Worm (Caenorhabditis elegans) whole organism, young adult: Measurements from ENCODE around the gene moe-3.

Source experiments
- D2030.7 ChIP-seq: fragments of 200-800 bp; sonication (Bioruptor generic); IDR thresholded peaks from 2 replicates; pipeline ENCODE4 v1.3.6; 2022; ENCODE audit warnings: missing genetic modification reagents, missing genetic modification characterization, missing compliant biosample characterization
- F33H1.4 ChIP-seq: fragments of 200-800 bp; sonication (Bioruptor generic); IDR thresholded peaks from 2 replicates; pipeline ENCODE4 v1.3.6; 2022; ENCODE audit warnings: missing genetic modification reagents, missing genetic modification characterization, missing compliant biosample characterization
- F39B2.1 ChIP-seq: fragments of 200-800 bp; sonication (Bioruptor generic); IDR thresholded peaks from 2 replicates; pipeline ENCODE4 v1.3.6; 2022; ENCODE audit warnings: missing genetic modification reagents, missing genetic modification characterization, missing compliant biosample characterization
- F52B5.7 ChIP-seq: sonication (generic microtip); optimal IDR thresholded peaks from 2 replicates; lab custom pipeline; 2016; ENCODE audit warnings: mild to moderate bottlenecking, missing genetic modification characterization, missing compliant biosample characterization
- F57C9.4 ChIP-seq: sonication (generic microtip); optimal IDR thresholded peaks from 2 replicates; lab custom pipeline; 2017; ENCODE audit warnings: mild to moderate bottlenecking, missing genetic modification characterization, missing compliant biosample characterization
- T26A5.8 ChIP-seq: sonication (generic microtip); optimal IDR thresholded peaks from 2 replicates; lab custom pipeline; 2016; ENCODE audit warnings: missing genetic modification characterization, missing compliant biosample characterization
- Y67H2A.10 ChIP-seq: fragments of 200-800 bp; sonication (Bioruptor generic); conservative IDR thresholded peaks from 2 replicates; pipeline ENCODE4 v1.3.6; 2022; ENCODE audit warnings: missing genetic modification reagents, missing genetic modification characterization, missing compliant biosample characterization
- Y95B8A.8 ChIP-seq: fragments of 200-800 bp; sonication (Bioruptor generic); IDR thresholded peaks from 2 replicates; pipeline ENCODE4 v1.3.6; 2022; ENCODE audit warnings: missing genetic modification reagents, missing genetic modification characterization, missing compliant biosample characterization
- ZK185.1 ChIP-seq: sonication (generic microtip); optimal IDR thresholded peaks from 2 replicates; lab custom pipeline; 2016; ENCODE audit warnings: mild to moderate bottlenecking, missing genetic modification characterization, missing compliant biosample characterization; ENCODE audit not compliant: poor library complexity, severe bottlenecking
- athp-1 ChIP-seq: sonication (generic microtip); optimal IDR thresholded peaks from 2 replicates; lab custom pipeline; 2017; ENCODE audit warnings: mild to moderate bottlenecking, missing genetic modification characterization, missing compliant biosample characterization
- bed-1 ChIP-seq: fragments of 200-800 bp; sonication (Bioruptor generic); IDR thresholded peaks from 2 replicates; pipeline ENCODE4 v1.3.6; 2022; ENCODE audit warnings: missing genetic modification reagents, missing genetic modification characterization, missing compliant biosample characterization
- ccch-3 ChIP-seq: fragments of 200-800 bp; sonication (Bioruptor generic); optimal IDR thresholded peaks from 2 replicates; lab custom pipeline; 2018; ENCODE audit warnings: mild to moderate bottlenecking, missing genetic modification characterization, missing compliant biosample characterization
- ceh-27 ChIP-seq: fragments of 200-800 bp; sonication (Bioruptor generic); optimal IDR thresholded peaks from 2 replicates; lab custom pipeline; 2018; ENCODE audit warnings: mild to moderate bottlenecking, missing genetic modification characterization, moderate library complexity, missing compliant biosample characterization
- ceh-58 ChIP-seq: fragments of 200-800 bp; sonication (Bioruptor generic); IDR thresholded peaks from 2 replicates; pipeline ENCODE4 v1.3.6; 2022; ENCODE audit warnings: missing genetic modification characterization, missing compliant biosample characterization
- dox-1 ChIP-seq: fragments of 200-800 bp; sonication (Bioruptor generic); IDR thresholded peaks from 2 replicates; pipeline ENCODE4 v1.3.6; 2022; ENCODE audit warnings: missing genetic modification reagents, missing genetic modification characterization, missing compliant biosample characterization
- dpl-1 ChIP-seq: fragments of 150-350 bp; optimal IDR thresholded peaks from 2 replicates; lab custom pipeline; 2014; ENCODE audit warnings: missing biosample characterization, missing genetic modification reagents, missing genetic modification characterization
- egl-18 ChIP-seq: fragments of 200-800 bp; sonication (Bioruptor generic); IDR thresholded peaks from 2 replicates; pipeline ENCODE4 v1.3.6; 2022; ENCODE audit warnings: missing genetic modification reagents, missing genetic modification characterization, missing compliant biosample characterization
- egl-44 ChIP-seq: fragments of 200-800 bp; sonication (Bioruptor generic); IDR thresholded peaks from 2 replicates; pipeline ENCODE4 v1.3.6; 2022; ENCODE audit warnings: missing genetic modification reagents, missing genetic modification characterization, missing compliant biosample characterization
- ets-4 ChIP-seq: fragments of 200-800 bp; sonication (Bioruptor generic); optimal IDR thresholded peaks from 2 replicates; lab custom pipeline; 2018; ENCODE audit warnings: mild to moderate bottlenecking, missing genetic modification characterization, missing compliant biosample characterization
- fkh-3 ChIP-seq: sonication (generic microtip); optimal IDR thresholded peaks from 2 replicates; lab custom pipeline; 2016; ENCODE audit warnings: mild to moderate bottlenecking, missing genetic modification characterization, missing compliant biosample characterization
- him-1 ChIP-seq: sonication (generic microtip); optimal IDR thresholded peaks from 2 replicates; lab custom pipeline; 2016; ENCODE audit warnings: missing genotype, missing genetic modification reagents, missing genetic modification characterization, missing compliant biosample characterization
- hlh-12 ChIP-seq: sonication (generic microtip); optimal IDR thresholded peaks from 2 replicates; lab custom pipeline; 2016; ENCODE audit warnings: missing genetic modification characterization, missing compliant biosample characterization
- let-526 ChIP-seq: fragments of 200-800 bp; sonication (Bioruptor generic); IDR thresholded peaks from 2 replicates; pipeline ENCODE4 v1.3.6; 2022; ENCODE audit warnings: missing genetic modification reagents, missing genetic modification characterization, missing compliant biosample characterization
- lin-26 ChIP-seq: fragments of 200-800 bp; sonication (Bioruptor generic); IDR thresholded peaks from 2 replicates; pipeline ENCODE4 v1.3.6; 2022; ENCODE audit warnings: missing genetic modification reagents, missing genetic modification characterization, missing compliant biosample characterization
- lin-40 ChIP-seq: sonication (generic microtip); optimal IDR thresholded peaks from 2 replicates; lab custom pipeline; 2016; ENCODE audit warnings: missing genetic modification characterization, mild to moderate bottlenecking, missing compliant biosample characterization, missing genotype, missing genetic modification reagents
- lir-1 ChIP-seq: fragments of 200-800 bp; sonication (Bioruptor generic); conservative IDR thresholded peaks from 2 replicates; pipeline ENCODE4 v1.3.6; 2022; ENCODE audit warnings: missing genetic modification reagents, missing genetic modification characterization, missing compliant biosample characterization
- madf-10 ChIP-seq: sonication (generic microtip); optimal IDR thresholded peaks from 2 replicates; lab custom pipeline; 2016; ENCODE audit warnings: mild to moderate bottlenecking, missing genetic modification characterization, missing compliant biosample characterization
- madf-3 ChIP-seq: fragments of 200-800 bp; sonication (Bioruptor generic); IDR thresholded peaks from 2 replicates; pipeline ENCODE4 v1.3.6; 2022; ENCODE audit warnings: missing genetic modification reagents, missing genetic modification characterization, missing compliant biosample characterization
- madf-6 ChIP-seq: fragments of 200-800 bp; sonication (Bioruptor generic); IDR thresholded peaks from 2 replicates; pipeline ENCODE4 v1.3.6; 2022; ENCODE audit warnings: missing genetic modification reagents, missing genetic modification characterization, missing compliant biosample characterization
- madf-8 ChIP-seq: fragments of 200-800 bp; sonication (Bioruptor generic); conservative IDR thresholded peaks from 2 replicates; pipeline ENCODE4 v1.3.6; 2022; ENCODE audit warnings: missing genetic modification reagents, missing genetic modification characterization, missing compliant biosample characterization
- mcd-1 ChIP-seq: fragments of 200-800 bp; sonication (Bioruptor generic); IDR thresholded peaks from 2 replicates; pipeline ENCODE4 v1.3.6; 2022; ENCODE audit warnings: missing genetic modification reagents, missing genetic modification characterization, missing compliant biosample characterization
- mel-28 ChIP-seq: sonication (generic microtip); optimal IDR thresholded peaks from 2 replicates; lab custom pipeline; 2016; ENCODE audit warnings: borderline replicate concordance, mild to moderate bottlenecking, missing genetic modification characterization, missing compliant biosample characterization
- mxl-1 ChIP-seq: sonication (generic microtip); optimal IDR thresholded peaks from 2 replicates; lab custom pipeline; 2016; ENCODE audit warnings: missing genetic modification characterization, missing compliant biosample characterization
- nfya-1 ChIP-seq: sonication (generic microtip); optimal IDR thresholded peaks from 2 replicates; lab custom pipeline; 2017; ENCODE audit warnings: antibody characterized with exemption, missing compliant biosample characterization, missing genetic modification characterization, borderline replicate concordance; ENCODE audit not compliant: insufficient read depth
- nfya-2 ChIP-seq: fragments of 200-800 bp; sonication (Bioruptor generic); IDR thresholded peaks from 2 replicates; pipeline ENCODE4 v1.3.6; 2022; ENCODE audit warnings: missing genetic modification reagents, missing genetic modification characterization, missing compliant biosample characterization
- nhr-27 ChIP-seq: fragments of 200-800 bp; sonication (Bioruptor generic); optimal IDR thresholded peaks from 2 replicates; lab custom pipeline; 2018; ENCODE audit warnings: mild to moderate bottlenecking, missing genetic modification characterization, moderate library complexity, missing compliant biosample characterization
- nhr-80 ChIP-seq: sonication (generic microtip); optimal IDR thresholded peaks from 2 replicates; lab custom pipeline; 2016; ENCODE audit warnings: missing genetic modification characterization, missing compliant biosample characterization
- rcor-1 ChIP-seq: fragments of 200-800 bp; sonication (Bioruptor generic); IDR thresholded peaks from 2 replicates; pipeline ENCODE4 v1.3.6; 2022; ENCODE audit warnings: missing genetic modification reagents, missing genetic modification characterization, missing compliant biosample characterization
- rec-8 ChIP-seq, 2 experiments: sonication (generic microtip); optimal IDR thresholded peaks; 2 replicates each; lab custom pipeline; 2016; ENCODE audit warnings: mild to moderate bottlenecking in 2 of 2, missing genetic modification characterization in 2 of 2, missing genetic modification reagents in 2 of 2, missing genotype in 2 of 2, missing biosample characterization in 1 of 2, missing compliant biosample characterization in 1 of 2, moderate library complexity in 1 of 2
- rpc-1 ChIP-seq, 2 experiments: fragments of 150-350 bp in 1 of 2; sonication (generic microtip) in 1 of 2; optimal IDR thresholded peaks; 2 replicates each; lab custom pipeline; 2014 to 2018; ENCODE audit warnings: missing biosample characterization in 1 of 2, missing genetic modification characterization in 1 of 2, missing genetic modification reagents in 1 of 2, missing genotype in 1 of 2
- sdz-38 ChIP-seq: sonication (generic microtip); optimal IDR thresholded peaks from 2 replicates; lab custom pipeline; 2016; ENCODE audit warnings: missing genotype, missing genetic modification characterization, missing compliant biosample characterization
- sea-2 ChIP-seq: fragments of 200-800 bp; sonication (Bioruptor generic); IDR thresholded peaks from 2 replicates; pipeline ENCODE4 v1.3.6; 2022; ENCODE audit warnings: missing genetic modification characterization, missing compliant biosample characterization
- snpc-1.1 ChIP-seq: sonication (generic microtip); optimal IDR thresholded peaks from 2 replicates; lab custom pipeline; 2017; ENCODE audit warnings: missing genetic modification characterization, mild to moderate bottlenecking, missing compliant biosample characterization, antibody characterized with exemption, moderate library complexity, missing genotype, missing genetic modification reagents; ENCODE audit not compliant: insufficient read depth
- snpc-3.4 ChIP-seq: sonication (generic microtip); optimal IDR thresholded peaks from 2 replicates; lab custom pipeline; 2017; ENCODE audit warnings: missing genetic modification characterization, mild to moderate bottlenecking, missing compliant biosample characterization, antibody characterized with exemption, moderate library complexity, missing genotype, missing genetic modification reagents
- somi-1 ChIP-seq: fragments of 200-800 bp; sonication (Bioruptor generic); optimal IDR thresholded peaks from 2 replicates; lab custom pipeline; 2018; ENCODE audit warnings: mild to moderate bottlenecking, missing genetic modification characterization, missing compliant biosample characterization
- unc-130 ChIP-seq: sonication (generic microtip); optimal IDR thresholded peaks from 2 replicates; lab custom pipeline; 2016; ENCODE audit warnings: missing genetic modification reagents, missing genetic modification characterization, missing compliant biosample characterization
- xnd-1 ChIP-seq: sonication (generic microtip); optimal IDR thresholded peaks from 2 replicates; lab custom pipeline; 2016; ENCODE audit warnings: missing genotype, missing genetic modification reagents, missing genetic modification characterization, missing compliant biosample characterization
- ztf-18 ChIP-seq: sonication (generic microtip); optimal IDR thresholded peaks from 2 replicates; lab custom pipeline; 2016; ENCODE audit warnings: missing genotype, mild to moderate bottlenecking, missing genetic modification characterization, missing compliant biosample characterization
- ztf-6 ChIP-seq: fragments of 200-800 bp; sonication (Bioruptor generic); IDR thresholded peaks from 2 replicates; pipeline ENCODE4 v1.3.6; 2022; ENCODE audit warnings: missing genetic modification reagents, missing genetic modification characterization, missing compliant biosample characterization

The moe-3 gene

ce11 chrII:13117135-13117534, 48.4 kb downstream of the moe-3 start, which contains the start of gene gfm-1 (continued):
- TF ChIP-seq ztf-18 (tag; lab: Kevin White, UChicago) (peak; percentile 36), dpl-1 (GFP tag; lab: Kevin White, UChicago) (no peak), nhr-80 (no peak), T26A5.8 (no peak), nfya-2 (GFP tag; lab: Robert Waterston, UW) (no peak), lin-26 (GFP tag; lab: Robert Waterston, UW) (no peak), egl-18 (GFP tag; lab: Robert Waterston, UW) (no peak), nfya-1 (no peak), snpc-1.1 (peak; percentile 51), nhr-27 (tag; lab: Kevin White, UChicago) (no peak), madf-6 (GFP tag; lab: Robert Waterston, UW) (peak; percentile 53), let-526 (GFP tag; lab: Robert Waterston, UW) (no peak), mcd-1 (GFP tag; lab: Robert Waterston, UW) (peak; percentile 68; the same call in 1 of the 2 replicates), F39B2.1 (GFP tag; lab: Robert Waterston, UW) (no peak), mxl-1 (tag; lab: Kevin White, UChicago) (no peak), sea-2 (GFP tag; lab: Robert Waterston, UW) (no peak), him-1 (tag; lab: Kevin White, UChicago) (no peak), ets-4 (GFP tag; lab: Kevin White, UChicago) (no peak), D2030.7 (GFP tag; lab: Robert Waterston, UW) (peak; percentile 44; the same call in 1 of the 2 replicates), madf-10 (tag; lab: Kevin White, UChicago) (peak; percentile 6), ceh-58 (GFP tag; lab: Robert Waterston, UW) (no peak), unc-130 (peak; percentile 90), Y67H2A.10 (GFP tag; lab: Robert Waterston, UW) (no peak), bed-1 (GFP tag; lab: Robert Waterston, UW) (no peak), sdz-38 (tag; lab: Kevin White, UChicago) (no peak), hlh-12 (no peak), egl-44 (no peak), madf-8 (0 out of 2 replicates have a peak, but pooled peaks have one; percentile 30), mel-28 (no peak), rpc-1 (optimal IDR thresholded peaks at IDR 0.05; lab: Kevin White, UChicago) (no peak), rpc-1 (tag; optimal IDR thresholded peaks at IDR 0.05; lab: Kevin White, UChicago) (no peak), athp-1 (tag; lab: Kevin White, UChicago) (peak; percentile 52), ztf-6 (GFP tag; lab: Robert Waterston, UW) (no peak), rec-8 (tag; optimal IDR thresholded peaks at IDR 0.05; lab: Kevin White, UChicago) (peak; percentile 2 to 89), xnd-1 (tag; lab: Kevin White, UChicago) (no peak), lin-40 (tag; lab: Kevin White, UChicago) (no peak), somi-1 (GFP tag; lab: Kevin White, UChicago) (no peak), snpc-3.4 (tag; lab: Kevin White, UChicago) (peak; percentile 43), fkh-3 (no peak), F57C9.4 (tag; lab: Kevin White, UChicago) (no peak), Y95B8A.8 (GFP tag; lab: Robert Waterston, UW) (no peak), dox-1 (GFP tag; lab: Robert Waterston, UW) (peak; percentile 61), F52B5.7 (no peak), lir-1 (GFP tag; lab: Robert Waterston, UW) (0 out of 2 replicates have a peak, but pooled peaks have one; percentile 6), F33H1.4 (GFP tag; lab: Robert Waterston, UW) (peak; percentile 33; the same call in 1 of the 2 replicates), rcor-1 (GFP tag; lab: Robert Waterston, UW) (no peak), ZK185.1 (tag; lab: Kevin White, UChicago) (peak; percentile 91), ccch-3 (no peak), ceh-27 (peak; percentile 51), madf-3 (GFP tag; lab: Robert Waterston, UW) (no peak)
